Worm (Caenorhabditis elegans): ENCODE data around the gene fbxb-99.
"Not testable (repeated sequence)": the region's sequence is repeated elsewhere in the genome, so short reads cannot be mapped to it uniquely, and the experiment has no call there.

ce11 chrII:3761599-3761998 is 31.6 kb downstream of the fbxb-99 start, which contains the start of gene T24E12.6:
- TF ChIP-seq flt-1 (GFP tag; IDR thresholded peaks at IDR 0.05); ets-7 (tag; optimal IDR thresholded peaks at IDR 0.05); ama-1 (optimal IDR thresholded peaks at IDR 0.05); ceh-13 (GFP tag; optimal IDR thresholded peaks at IDR 0.05): not testable (repeated sequence)

Measured in whole organism, early embryonic.